Worm (Caenorhabditis elegans): Measurements from ENCODE around the gene aat-8.

- no peak for TF ChIP-seq pes-1 (GFP tag; IDR thresholded peaks at IDR 0.05)
- TF ChIP-seq ama-1 (optimal IDR thresholded peaks at IDR 0.05): no peak
- no peak for TF ChIP-seq hnd-1 (tag; optimal IDR thresholded peaks at IDR 0.05)
- no peak for TF ChIP-seq scrt-1 (GFP tag; IDR thresholded peaks at IDR 0.05)
- TF ChIP-seq hmg-4 (GFP tag; optimal IDR thresholded peaks at IDR 0.05): no peak
Observed at ce11 chrIV:3881119-3881518, 16.3 kb upstream of the aat-8 start, which contains the start of the genes F37C4.8 and oac-23.

Data from whole organism, early embryonic.